Worm (Caenorhabditis elegans): ENCODE data around the gene Y38C1AA.12.

Y38C1AA.12 gene

DNA sequence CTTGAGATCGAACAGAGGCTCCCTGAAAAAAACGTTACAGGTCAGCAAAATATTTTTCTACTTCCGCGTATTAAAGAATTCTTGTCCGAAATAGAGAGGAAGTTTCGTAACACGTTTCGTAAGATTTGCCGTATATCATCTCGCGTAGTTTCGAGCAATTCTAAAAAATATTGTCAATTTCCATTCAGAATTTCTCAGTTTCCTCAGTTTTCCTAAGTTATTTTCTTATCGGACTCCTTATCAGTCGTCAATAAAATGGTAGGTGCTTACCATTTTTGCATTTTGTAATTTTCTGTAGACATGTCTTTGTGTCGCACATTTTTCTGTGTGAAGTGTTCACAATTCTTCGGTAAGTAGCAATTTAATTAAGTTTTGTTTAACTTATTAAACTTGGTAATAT is 32.2 kb upstream of the Y38C1AA.12 start, which contains the start of gene Y38C1AA.19:
Gene Y38C1AA.19 (plus strand): TSS at position 301 of the 400 bp plus-strand sequence.
- no peak for TF ChIP-seq mab-5 (tag; optimal IDR thresholded peaks at IDR 0.05)
- TF ChIP-seq ZK546.5 (tag; optimal IDR thresholded peaks at IDR 0.05) = no peak
- no peak for TF ChIP-seq nhr-12 (tag; optimal IDR thresholded peaks at IDR 0.05)
- no peak for TF ChIP-seq lin-39 (tag; optimal IDR thresholded peaks at IDR 0.05)
- no peak for TF ChIP-seq nhr-237 (tag; optimal IDR thresholded peaks at IDR 0.05)
- TF ChIP-seq blmp-1 (tag; optimal IDR thresholded peaks at IDR 0.05; ENCODE audit: insufficient read depth) = no peak

DNA sequence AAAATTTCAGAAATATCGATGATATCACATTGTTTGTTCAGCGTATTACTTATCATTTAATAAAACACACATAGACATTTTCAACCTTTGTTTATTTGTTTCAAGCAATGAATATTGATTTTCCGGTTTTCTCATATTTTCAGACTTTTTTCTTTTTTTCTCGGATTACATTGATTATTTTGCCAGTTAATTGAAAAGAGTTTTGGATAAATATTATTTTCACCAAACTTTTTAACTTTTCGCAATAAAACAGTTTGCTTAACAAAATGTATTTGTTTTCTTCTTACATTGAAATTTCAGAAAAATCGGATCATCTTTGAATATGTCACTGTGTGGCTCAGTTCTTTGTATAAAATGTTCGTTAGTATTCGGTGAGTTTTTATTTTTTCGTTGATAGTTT is 29.5 kb upstream of the Y38C1AA.12 start, which contains the start of gene Y38C1AA.6:
Gene Y38C1AA.6 (plus strand): TSS at position 301 of the 400 bp plus-strand sequence.
- TF ChIP-seq snpc-4 (tag; optimal IDR thresholded peaks at IDR 0.05) (no peak), fos-1 (tag; optimal IDR thresholded peaks at IDR 0.05) (peak; percentile 22), peb-1 (tag; optimal IDR thresholded peaks at IDR 0.05) (no peak), F13H6.1 (tag; optimal IDR thresholded peaks at IDR 0.05) (no peak)

DNA sequence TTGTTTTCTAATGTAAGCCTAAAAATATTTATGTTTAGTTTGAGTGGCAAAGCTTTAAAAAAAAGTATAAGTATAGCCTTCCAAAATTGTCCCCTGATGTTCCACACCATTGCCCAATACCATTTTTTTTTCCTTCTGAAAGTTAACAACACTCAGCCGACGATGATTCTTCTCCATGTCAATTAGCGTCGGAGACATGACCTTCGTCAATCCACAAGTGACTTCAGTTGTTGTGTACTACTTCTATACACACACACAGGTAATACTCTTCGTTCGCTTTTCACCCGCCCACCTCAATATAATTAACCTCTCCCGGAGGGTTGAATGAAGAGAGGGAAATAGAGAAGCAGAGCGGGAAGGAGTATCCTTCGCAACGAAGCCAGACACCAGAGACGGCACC is 27.3 kb upstream of the Y38C1AA.12 start, which contains the start of gene cutl-24:
Gene cutl-24 (plus strand): TSS at position 301 of the 400 bp plus-strand sequence.
- TF ChIP-seq nhr-12 (tag; optimal IDR thresholded peaks at IDR 0.05) (no peak), ceh-16 (tag; optimal IDR thresholded peaks at IDR 0.05) (no peak), mbf-1 (tag; optimal IDR thresholded peaks at IDR 0.05) (no peak), F13H6.1 (tag; optimal IDR thresholded peaks at IDR 0.05) (no peak), R02D3.7 (tag; optimal IDR thresholded peaks at IDR 0.05) (no peak), ama-1 (optimal IDR thresholded peaks at IDR 0.05) (no peak), aly-2 (tag; optimal IDR thresholded peaks at IDR 0.05) (no peak), crh-2 (tag; optimal IDR thresholded peaks at IDR 0.05) (no peak), Y55F3AM.14 (GFP tag; optimal IDR thresholded peaks at IDR 0.05) (no peak), unc-62 (GFP tag; optimal IDR thresholded peaks at IDR 0.05) (no peak), nhr-10 (tag; optimal IDR thresholded peaks at IDR 0.05) (no peak), lin-39 (tag; optimal IDR thresholded peaks at IDR 0.05) (no peak), egl-27 (tag; optimal IDR thresholded peaks at IDR 0.05) (no peak), snpc-4 (tag; optimal IDR thresholded peaks at IDR 0.05) (no peak), ceh-82 (tag; optimal IDR thresholded peaks at IDR 0.05) (no peak), nhr-23 (tag; optimal IDR thresholded peaks at IDR 0.05) (no peak), sma-9 (GFP tag; optimal IDR thresholded peaks at IDR 0.05) (no peak), sma-9 (tag; optimal IDR thresholded peaks at IDR 0.05) (no peak), lin-13 (GFP tag; optimal IDR thresholded peaks at IDR 0.05) (no peak), unc-39 (tag; optimal IDR thresholded peaks at IDR 0.05) (no peak), nhr-21 (tag; optimal IDR thresholded peaks at IDR 0.05) (no peak)

DNA sequence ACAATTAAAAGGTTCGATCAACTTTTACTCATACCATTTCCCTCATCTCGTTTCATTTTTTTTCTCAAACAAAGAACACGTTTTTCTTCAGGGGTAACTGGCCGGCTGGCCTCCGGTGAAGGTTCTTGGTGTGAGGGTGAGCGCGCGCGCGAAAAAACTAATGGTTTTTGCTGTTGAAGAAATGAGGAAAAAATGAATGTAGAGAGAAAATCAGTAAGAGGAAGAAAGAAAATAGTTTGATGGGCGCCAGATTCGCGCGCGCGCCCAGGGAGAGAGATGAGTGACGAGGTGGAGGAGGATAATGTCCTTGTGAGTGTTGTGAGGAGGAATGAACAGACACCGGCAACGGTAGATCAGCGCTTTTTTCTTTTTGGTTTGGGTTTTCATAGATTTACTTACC is 21.0 kb upstream of the Y38C1AA.12 start:
- no peak for TF ChIP-seq ztf-4 (tag; optimal IDR thresholded peaks at IDR 0.05)
- no peak for TF ChIP-seq nhr-10 (tag; optimal IDR thresholded peaks at IDR 0.05)
- TF ChIP-seq nhr-25 (tag; optimal IDR thresholded peaks at IDR 0.05) = peak; percentile 20

DNA sequence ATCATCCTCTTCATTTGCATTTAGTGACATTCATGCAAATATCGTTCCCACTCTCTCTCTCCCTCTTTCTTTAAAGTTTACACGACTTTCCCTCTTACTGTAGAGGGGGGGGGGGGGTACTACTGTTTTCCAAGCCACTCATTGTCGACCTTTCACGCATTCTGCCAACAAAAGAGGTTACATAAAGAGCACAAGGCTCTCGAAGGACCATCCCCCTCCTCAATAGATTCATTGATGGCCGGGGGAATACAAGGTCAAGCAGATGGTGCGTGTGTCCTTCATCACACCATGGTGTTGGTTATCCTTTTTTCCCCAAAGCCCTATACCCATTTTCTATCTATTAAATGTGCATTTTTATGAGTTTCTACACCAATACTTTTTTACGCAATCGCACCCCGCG is 19.1 kb upstream of the Y38C1AA.12 start:
- TF ChIP-seq nhr-25 (tag; optimal IDR thresholded peaks at IDR 0.05) (no peak), sma-9 (GFP tag; optimal IDR thresholded peaks at IDR 0.05) (no peak), sma-9 (tag; optimal IDR thresholded peaks at IDR 0.05) (no peak), lin-13 (GFP tag; optimal IDR thresholded peaks at IDR 0.05) (no peak), mab-5 (tag; optimal IDR thresholded peaks at IDR 0.05) (no peak), ceh-82 (tag; optimal IDR thresholded peaks at IDR 0.05) (no peak), gmeb-1 (tag; optimal IDR thresholded peaks at IDR 0.05) (no peak), snpc-4 (tag; optimal IDR thresholded peaks at IDR 0.05) (no peak), dmd-4 (tag; optimal IDR thresholded peaks at IDR 0.05) (no peak), aly-2 (tag; optimal IDR thresholded peaks at IDR 0.05) (no peak), unc-55 (GFP tag; optimal IDR thresholded peaks at IDR 0.05) (no peak), egl-27 (tag; optimal IDR thresholded peaks at IDR 0.05) (no peak), ZK546.5 (tag; optimal IDR thresholded peaks at IDR 0.05) (no peak), R02D3.7 (tag; optimal IDR thresholded peaks at IDR 0.05) (no peak), crh-2 (tag; optimal IDR thresholded peaks at IDR 0.05) (no peak), unc-62 (GFP tag; optimal IDR thresholded peaks at IDR 0.05) (no peak), alr-1 (tag; optimal IDR thresholded peaks at IDR 0.05) (no peak), zag-1 (tag; optimal IDR thresholded peaks at IDR 0.05) (no peak), nhr-21 (tag; optimal IDR thresholded peaks at IDR 0.05) (no peak)

All from whole organism, L2 larva.